Worm (Caenorhabditis elegans) whole organism, mixed stage, embryonic: ENCODE data around the gene ZK666.15.

Experiments
- bed-3 ChIP-seq: fragments of 200-800 bp; sonication (Bioruptor generic); optimal IDR thresholded peaks from 3 replicates; lab custom pipeline; 2018; ENCODE audit warnings: mild to moderate bottlenecking, missing genetic modification characterization, moderate library complexity, missing compliant biosample characterization
- ces-1 ChIP-seq: fragments of 150-350 bp; optimal IDR thresholded peaks from 2 replicates; lab custom pipeline; 2014; ENCODE audit warnings: missing biosample characterization, missing genetic modification reagents, missing genetic modification characterization
- hlh-1 ChIP-seq: fragments of 150-350 bp; optimal IDR thresholded peaks from 2 replicates; lab custom pipeline; 2014; ENCODE audit warnings: missing biosample characterization, missing genetic modification reagents, missing genetic modification characterization
- lin-13 ChIP-seq: fragments of 150-350 bp; optimal IDR thresholded peaks from 2 replicates; lab custom pipeline; 2014; ENCODE audit warnings: missing biosample characterization, missing genetic modification characterization
- lsy-2 ChIP-seq: fragments of 150-350 bp; optimal IDR thresholded peaks from 2 replicates; lab custom pipeline; 2014; ENCODE audit warnings: missing biosample characterization, missing genetic modification characterization
- nhr-2 ChIP-seq: fragments of 150-350 bp; optimal IDR thresholded peaks from 2 replicates; lab custom pipeline; 2014; ENCODE audit warnings: missing biosample characterization, missing genetic modification characterization
- nhr-237 ChIP-seq: fragments of 150-350 bp; optimal IDR thresholded peaks from 2 replicates; lab custom pipeline; 2014; ENCODE audit warnings: missing biosample characterization, missing genetic modification characterization
- pha-4 ChIP-seq: fragments of 150-350 bp; optimal IDR thresholded peaks from 2 replicates; lab custom pipeline; 2018; ENCODE audit warnings: missing biosample characterization, missing genetic modification reagents, missing genetic modification characterization
- snpc-4 ChIP-seq: fragments of 150-350 bp; optimal IDR thresholded peaks from 2 replicates; lab custom pipeline; 2014; ENCODE audit warnings: missing biosample characterization, missing genetic modification characterization
- ztf-11 ChIP-seq: fragments of 150-350 bp; optimal IDR thresholded peaks from 2 replicates; lab custom pipeline; 2014; ENCODE audit warnings: missing biosample characterization, missing genetic modification characterization

ce11 chrII:10439976-10440375 is 46.9 kb upstream of the ZK666.15 start, which contains the start of gene E04D5.4:
- TF ChIP-seq snpc-4 (tag; lab: Kevin White, UChicago) (no peak), lsy-2 (tag; lab: Kevin White, UChicago) (no peak), bed-3 (GFP tag; lab: Kevin White, UChicago) (no peak), ztf-11 (no peak), ces-1 (GFP tag; lab: Kevin White, UChicago) (no peak), nhr-237 (tag; lab: Kevin White, UChicago) (no peak), lin-13 (tag; lab: Kevin White, UChicago) (no peak), pha-4 (tag; lab: Kevin White, UChicago) (no peak), hlh-1 (tag; lab: Kevin White, UChicago) (no peak), nhr-2 (tag; lab: Kevin White, UChicago) (no peak)
